Worm (Caenorhabditis elegans) whole organism, mixed stage, embryonic: Measurements from ENCODE around the gene T05C12.15.

Experiments used
- blmp-1 ChIP-seq: fragments of 150-350 bp; optimal IDR thresholded peaks from 2 replicates; lab custom pipeline; 2014; ENCODE audit warnings: missing biosample characterization, missing genetic modification characterization
- mab-5 ChIP-seq: fragments of 150-350 bp; optimal IDR thresholded peaks from 2 replicates; lab custom pipeline; 2014; ENCODE audit warnings: missing biosample characterization, missing genetic modification characterization
- nhr-12 ChIP-seq: fragments of 150-350 bp; optimal IDR thresholded peaks from 2 replicates; lab custom pipeline; 2014; ENCODE audit warnings: missing biosample characterization, missing genetic modification characterization
- nhr-237 ChIP-seq: fragments of 150-350 bp; optimal IDR thresholded peaks from 2 replicates; lab custom pipeline; 2014; ENCODE audit warnings: missing biosample characterization, missing genetic modification characterization

DNA sequence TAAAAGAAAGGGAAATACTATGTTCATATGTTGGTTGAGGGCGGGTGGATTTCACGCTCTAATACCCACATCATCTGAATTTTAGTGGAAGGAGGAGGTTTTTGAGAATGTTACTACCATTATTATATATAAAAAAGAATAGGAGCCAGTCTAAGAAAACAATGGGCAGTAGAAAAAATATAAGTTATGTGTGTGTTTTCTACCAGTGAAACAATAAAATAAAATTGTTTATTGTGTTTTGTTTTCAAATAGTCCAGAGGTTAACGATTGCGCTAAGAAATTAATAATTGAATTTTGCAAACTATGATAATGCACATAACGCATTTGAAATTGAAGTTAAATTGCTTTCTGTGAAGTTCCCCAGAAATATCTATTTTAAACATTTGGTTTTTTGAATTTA, 40.1 kb downstream of the T05C12.15 start, which contains the start of gene M110.8:
- TF ChIP-seq nhr-12 (tag; lab: Kevin White, UChicago) = no peak
- no peak for TF ChIP-seq blmp-1
- no peak for TF ChIP-seq nhr-237 (tag; lab: Kevin White, UChicago)
- no peak for TF ChIP-seq mab-5 (tag; lab: Kevin White, UChicago)
